Worm (Caenorhabditis elegans): Measurements from ENCODE around the gene Y22D7AL.15.

- TF ChIP-seq lin-15B (tag; optimal IDR thresholded peaks at IDR 0.05) (no peak), unc-130 (GFP tag; optimal IDR thresholded peaks at IDR 0.05) (no peak), ces-1 (GFP tag; optimal IDR thresholded peaks at IDR 0.05) (no peak), R02D3.7 (tag; optimal IDR thresholded peaks at IDR 0.05) (no peak), mdl-1 (tag; optimal IDR thresholded peaks at IDR 0.05) (no peak)
Observed at ce11 chrIII:1626524-1626923, 33.1 kb downstream of the Y22D7AL.15 start, which contains the start of gene Y22D7AL.4.

All from whole organism, L4 larva.